Worm (Caenorhabditis elegans) whole organism, L1 larva: ENCODE data around the gene K07E8.6.

Source experiments
- ama-1 ChIP-seq: fragments of 150-350 bp; optimal IDR thresholded peaks from 2 replicates; lab custom pipeline; 2014
- fos-1 ChIP-seq: fragments of 150-350 bp; optimal IDR thresholded peaks from 2 replicates; lab custom pipeline; 2014; ENCODE audit warnings: missing biosample characterization, missing genetic modification characterization
- snpc-4 ChIP-seq: fragments of 150-350 bp; optimal IDR thresholded peaks from 2 replicates; lab custom pipeline; 2014; ENCODE audit warnings: missing biosample characterization, missing genetic modification characterization

DNA sequence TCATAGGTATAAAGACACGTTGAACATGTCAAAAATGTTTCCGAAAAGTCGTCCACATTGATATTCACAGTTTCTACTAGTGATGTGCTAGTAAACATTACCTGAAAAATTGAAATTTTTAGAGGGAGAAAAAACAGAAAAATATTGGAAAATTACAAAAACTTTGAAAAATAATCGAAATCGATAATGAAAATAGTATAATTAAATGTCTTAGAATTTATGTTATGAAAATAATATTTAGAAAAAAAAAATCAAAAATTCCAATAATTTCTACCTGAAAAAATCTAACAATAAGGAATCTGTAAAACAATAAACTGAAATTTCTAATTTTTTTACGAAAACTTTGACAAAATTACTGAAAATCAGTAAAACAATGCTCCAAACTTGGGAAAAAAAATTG, 37.3 kb downstream of the K07E8.6 start, which contains the start of gene nhl-3:
- no peak for TF ChIP-seq snpc-4 (tag; lab: Kevin White, UChicago)
- no peak for TF ChIP-seq fos-1 (tag; lab: Kevin White, UChicago)
- TF ChIP-seq ama-1 (lab: Kevin White, UChicago): no peak
